Worm (Caenorhabditis elegans): Measurements from ENCODE around the gene ccdc-55.

ccdc-55 gene

DNA sequence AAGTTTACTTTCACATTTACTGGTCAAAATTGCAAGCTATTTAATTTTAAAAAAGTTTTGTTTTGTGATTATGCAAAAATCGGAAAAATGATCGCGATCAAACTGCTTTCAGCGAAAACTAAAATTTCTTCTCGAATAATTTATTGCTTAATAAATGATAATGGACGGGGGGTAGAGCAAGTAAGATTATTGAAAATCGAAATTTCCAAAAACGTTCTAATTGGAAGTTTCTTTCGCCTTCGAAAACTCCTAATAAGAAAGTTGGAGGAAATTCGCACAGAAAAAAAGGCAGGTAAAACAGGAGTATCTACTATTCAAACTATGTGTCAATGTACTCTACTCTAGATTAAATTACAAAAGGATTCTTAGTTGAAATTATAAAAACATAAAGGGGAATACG lies 3.6 kb upstream of the ccdc-55 start (continued):
- TF ChIP-seq lsy-27 (tag; optimal IDR thresholded peaks at IDR 0.05; ENCODE audit: borderline replicate concordance, insufficient read depth) (no peak), efl-1 (GFP tag; optimal IDR thresholded peaks at IDR 0.05) (no peak), ceh-40 (GFP tag; IDR thresholded peaks at IDR 0.05) (no peak), dpff-1 (tag; optimal IDR thresholded peaks at IDR 0.05) (peak; percentile 13), mel-28 (tag; optimal IDR thresholded peaks at IDR 0.05; ENCODE audit: borderline replicate concordance) (no peak), lir-1 (GFP tag; conservative IDR thresholded peaks at IDR 0.05) (no peak), F39B2.1 (GFP tag; IDR thresholded peaks at IDR 0.05) (peak; percentile 9; the same call in 1 of the 2 replicates), egl-18 (GFP tag; IDR thresholded peaks at IDR 0.05) (no peak), hrde-1 (tag; optimal IDR thresholded peaks at IDR 0.05; ENCODE audit: borderline replicate concordance) (peak; percentile 92), attf-3 (GFP tag; conservative IDR thresholded peaks at IDR 0.05) (no peak), F10E7.11 (tag; optimal IDR thresholded peaks at IDR 0.05) (peak; percentile 79), ztf-22 (GFP tag; optimal IDR thresholded peaks at IDR 0.05) (no peak), C17E4.6 (GFP tag; IDR thresholded peaks at IDR 0.05) (no peak), fkh-3 (tag; optimal IDR thresholded peaks at IDR 0.05) (peak; percentile 54), K11D2.4 (GFP tag; IDR thresholded peaks at IDR 0.05) (no peak), sdz-38 (tag; optimal IDR thresholded peaks at IDR 0.05) (no peak), ceh-27 (GFP tag; optimal IDR thresholded peaks at IDR 0.05) (no peak), snpc-1.3 (tag; optimal IDR thresholded peaks at IDR 0.05; ENCODE audit: insufficient read depth) (peak; percentile 77), ztf-26 (tag; optimal IDR thresholded peaks at IDR 0.05) (no peak), tbp1 (GFP tag; optimal IDR thresholded peaks at IDR 0.05) (peak; percentile 47), nfya-2 (GFP tag; IDR thresholded peaks at IDR 0.05) (peak; percentile 83; the same call in 1 of the 2 replicates), xnd-1 (tag; optimal IDR thresholded peaks at IDR 0.05) (peak; percentile 52), ekl-4 (GFP tag; IDR thresholded peaks at IDR 0.05) (peak; percentile 70), mes-4 (tag; optimal IDR thresholded peaks at IDR 0.05) (peak; percentile 83), rcor-1 (GFP tag; IDR thresholded peaks at IDR 0.05) (no peak), hlh-26 (GFP tag; conservative IDR thresholded peaks at IDR 0.05) (no peak), pha-4 (tag; optimal IDR thresholded peaks at IDR 0.05) (no peak), lin-54 (GFP tag; optimal IDR thresholded peaks at IDR 0.05) (peak; percentile 52), pbrm-1 (GFP tag; IDR thresholded peaks at IDR 0.05) (0 out of 2 replicates have a peak, but pooled peaks have one; percentile 36)

DNA sequence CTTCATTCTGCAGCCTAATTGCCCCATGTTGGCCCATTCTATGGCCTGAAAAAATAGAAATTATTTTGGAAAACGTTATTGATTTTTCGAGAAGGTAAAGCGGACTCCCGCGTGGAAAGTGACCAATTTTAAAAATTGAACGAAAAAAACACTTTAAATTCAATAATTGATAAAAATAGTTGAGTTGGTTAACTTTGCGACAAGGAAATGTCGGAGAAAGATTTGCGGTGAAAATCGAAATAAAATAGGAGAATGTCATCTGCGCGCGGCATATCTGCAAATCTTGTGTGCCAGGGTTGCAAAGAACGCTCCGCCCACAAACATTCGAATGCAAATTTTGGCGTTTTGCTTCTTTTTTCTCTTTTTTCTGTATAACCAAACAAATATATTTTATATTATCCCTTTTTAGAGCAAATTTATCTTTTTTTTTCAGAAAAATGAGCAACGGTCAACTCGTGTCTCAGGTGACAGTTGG lies 2.4 kb upstream of the ccdc-55 start, which contains the start of the genes rnf-121 and C16C10.4:
Gene rnf-121 (minus strand): TSS at position 51 of the 475 bp plus-strand sequence.
Gene C16C10.4 (plus strand): TSS at position 434 of the 475 bp plus-strand sequence.
- TF ChIP-seq Y79H2A.3 (GFP tag; conservative IDR thresholded peaks at IDR 0.05) (no peak), ztf-6 (GFP tag; IDR thresholded peaks at IDR 0.05) (no peak), him-1 (tag; optimal IDR thresholded peaks at IDR 0.05) (peak; percentile 0), K11D2.4 (GFP tag; IDR thresholded peaks at IDR 0.05) (no peak), hmg-1.2 (GFP tag; IDR thresholded peaks at IDR 0.05) (peak; percentile 38; the same call in 1 of the 2 replicates), B0261.1 (tag; optimal IDR thresholded peaks at IDR 0.05) (no peak), zim-3 (tag; optimal IDR thresholded peaks at IDR 0.05) (no peak), F33H1.4 (GFP tag; IDR thresholded peaks at IDR 0.05) (no peak; the same call in 1 of the 2 replicates), sea-2 (GFP tag; IDR thresholded peaks at IDR 0.05) (no peak), nfya-2 (GFP tag; IDR thresholded peaks at IDR 0.05) (no peak), lir-1 (GFP tag; conservative IDR thresholded peaks at IDR 0.05) (no peak), Y56A3A.18 (GFP tag; IDR thresholded peaks at IDR 0.05) (no peak), mxl-1 (tag; optimal IDR thresholded peaks at IDR 0.05) (no peak), ccch-3 (GFP tag; optimal IDR thresholded peaks at IDR 0.05) (no peak), madf-8 (GFP tag; conservative IDR thresholded peaks at IDR 0.05) (peak; percentile 38), bed-1 (GFP tag; IDR thresholded peaks at IDR 0.05) (no peak), attf-3 (GFP tag; conservative IDR thresholded peaks at IDR 0.05) (no peak), ztf-25 (GFP tag; IDR thresholded peaks at IDR 0.05) (0 out of 2 replicates have a peak, but pooled peaks have one; percentile 30), nhr-80 (tag; optimal IDR thresholded peaks at IDR 0.05) (peak; percentile 1), ceh-91 (GFP tag; IDR thresholded peaks at IDR 0.05) (no peak), C17E4.6 (GFP tag; IDR thresholded peaks at IDR 0.05) (no peak), F23B12.7 (tag; optimal IDR thresholded peaks at IDR 0.05; ENCODE audit: insufficient read depth) (peak; percentile 67), ztf-26 (tag; optimal IDR thresholded peaks at IDR 0.05) (no peak), F52B5.7 (tag; optimal IDR thresholded peaks at IDR 0.05) (peak; percentile 29), bed-2 (GFP tag; IDR thresholded peaks at IDR 0.05) (no peak), sdz-38 (tag; optimal IDR thresholded peaks at IDR 0.05) (no peak)

Data from whole organism, young adult.